Worm (Caenorhabditis elegans) whole organism, L4 larva: Measurements from ENCODE around the gene syd-1.

Source experiments
- ama-1 ChIP-seq: fragments of 150-350 bp; optimal IDR thresholded peaks from 2 replicates; lab custom pipeline; 2014; ENCODE audit warnings: inconsistent platforms, mixed read lengths
- nhr-6 ChIP-seq: fragments of 150-350 bp; optimal IDR thresholded peaks from 2 replicates; lab custom pipeline; 2014; ENCODE audit warnings: missing biosample characterization, missing genetic modification characterization
- snpc-1.2 ChIP-seq: fragments of 200-800 bp; sonication (Bioruptor generic); IDR thresholded peaks from 2 replicates; pipeline ENCODE4 v1.3.6; 2022; ENCODE audit warnings: missing genetic modification reagents, missing genetic modification characterization, missing compliant biosample characterization

DNA sequence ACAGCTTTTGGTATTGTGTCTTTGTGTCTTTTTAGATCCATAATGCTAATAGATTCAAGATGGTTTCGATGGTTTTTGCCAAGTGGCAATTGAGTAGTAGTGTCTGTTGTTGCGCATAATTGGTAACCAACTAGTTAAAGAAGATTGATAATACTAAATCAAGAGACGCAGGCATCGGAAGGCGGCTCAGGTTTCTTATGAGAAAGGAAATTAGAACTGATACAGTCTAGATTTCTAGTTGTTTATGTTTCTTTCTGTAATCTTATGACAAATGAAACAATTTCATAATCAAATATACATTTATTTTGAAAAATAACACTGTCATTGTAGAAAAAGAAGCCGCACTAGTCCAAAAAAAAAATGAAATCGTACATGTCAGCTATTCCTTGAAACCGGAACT is 40.9 kb downstream of the syd-1 start, which contains the start of gene ZK1290.10:
- TF ChIP-seq ama-1 (lab: Kevin White, UChicago) (no peak), snpc-1.2 (no peak), nhr-6 (no peak)
